Worm (Caenorhabditis elegans): Measurements from ENCODE around the gene phf-33.

DNA sequence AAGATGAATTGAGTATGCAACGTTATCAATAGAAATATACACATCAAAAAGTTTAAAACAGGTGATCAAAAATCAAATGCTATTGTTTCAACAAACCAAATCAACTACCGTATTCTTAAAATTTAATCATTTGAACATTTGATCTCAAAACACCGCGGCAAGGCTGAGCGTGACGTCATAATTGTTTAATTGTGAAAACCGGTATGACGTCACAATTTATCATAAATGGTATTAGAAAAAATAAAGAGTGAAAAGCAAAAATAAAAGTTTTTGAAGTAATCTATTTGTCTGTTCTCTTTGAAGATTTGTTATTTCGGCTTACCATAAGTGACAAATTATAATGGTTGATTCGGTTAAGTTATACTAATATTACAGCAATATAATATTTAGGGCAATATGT, 51.0 kb downstream of the phf-33 start:
- TF ChIP-seq ztf-29 (GFP tag; IDR thresholded peaks at IDR 0.05) (no peak), flt-1 (GFP tag; IDR thresholded peaks at IDR 0.05) (no peak), med-1 (GFP tag; optimal IDR thresholded peaks at IDR 0.05; ENCODE audit: insufficient read depth) (no peak), T22C8.4 (GFP tag; IDR thresholded peaks at IDR 0.05) (no peak), ztf-23 (GFP tag; IDR thresholded peaks at IDR 0.05) (no peak)
